Worm (Caenorhabditis elegans) whole organism, L2 larva: ENCODE results near the gene F54H12.7.

Experiments
- ama-1 ChIP-seq: fragments of 150-350 bp; optimal IDR thresholded peaks from 2 replicates; lab custom pipeline; 2018; ENCODE audit warnings: inconsistent platforms
- ceh-82 ChIP-seq: fragments of 150-350 bp; optimal IDR thresholded peaks from 2 replicates; lab custom pipeline; 2014; ENCODE audit warnings: missing biosample characterization, missing genetic modification characterization
- egl-27 ChIP-seq: sonication (generic microtip); optimal IDR thresholded peaks from 3 replicates; lab custom pipeline; 2017; ENCODE audit warnings: missing biosample characterization, missing genetic modification reagents, missing genetic modification characterization
- elt-3 ChIP-seq: sonication (generic microtip); optimal IDR thresholded peaks from 2 replicates; lab custom pipeline; 2017; ENCODE audit warnings: missing biosample characterization, missing genetic modification characterization
- lin-11 ChIP-seq: fragments of 150-350 bp; sonication (generic microtip); optimal IDR thresholded peaks from 2 replicates; lab custom pipeline; 2014; ENCODE audit warnings: missing biosample characterization, missing genetic modification characterization, inconsistent platforms, mixed read lengths
- nhr-12 ChIP-seq: fragments of 150-350 bp; optimal IDR thresholded peaks from 2 replicates; lab custom pipeline; 2014; ENCODE audit warnings: missing biosample characterization, missing genetic modification characterization
- nhr-77 ChIP-seq: fragments of 150-350 bp; optimal IDR thresholded peaks from 2 replicates; lab custom pipeline; 2014; ENCODE audit warnings: missing biosample characterization, missing genetic modification characterization
- skn-1 ChIP-seq: sonication (generic microtip); optimal IDR thresholded peaks from 2 replicates; lab custom pipeline; 2017; ENCODE audit warnings: missing biosample characterization, missing genetic modification characterization
- zag-1 ChIP-seq: fragments of 150-350 bp; optimal IDR thresholded peaks from 2 replicates; lab custom pipeline; 2014; ENCODE audit warnings: missing biosample characterization, missing genetic modification characterization
- ztf-11 ChIP-seq: sonication (generic microtip); optimal IDR thresholded peaks from 2 replicates; lab custom pipeline; 2017; ENCODE audit warnings: missing biosample characterization, missing genetic modification characterization

DNA sequence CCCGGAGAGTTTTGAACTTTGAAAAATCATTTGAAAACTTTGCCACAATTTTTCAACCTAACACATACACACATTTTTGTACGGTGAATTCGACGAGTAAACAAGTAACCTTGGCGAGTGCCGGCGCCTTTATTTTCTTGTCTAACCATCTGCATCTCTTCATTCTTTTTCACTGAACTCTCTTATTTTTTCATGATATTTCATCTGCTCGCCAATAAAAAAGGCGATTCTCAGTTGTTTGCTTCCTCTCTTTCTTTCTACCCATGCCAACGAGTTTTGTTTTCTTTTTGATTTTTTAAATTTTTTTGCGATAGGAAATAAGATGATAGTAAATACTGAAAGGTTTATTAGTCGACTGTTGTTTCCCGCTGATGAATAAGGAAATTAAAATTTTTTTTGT is 9.6 kb downstream of the F54H12.7 start:
- TF ChIP-seq lin-11 (tag; lab: Kevin White, UChicago): no peak
- TF ChIP-seq skn-1 (tag; lab: Kevin White, UChicago): no peak
- no peak for TF ChIP-seq ceh-82 (tag; lab: Kevin White, UChicago)
- no peak for TF ChIP-seq ztf-11 (tag; lab: Kevin White, UChicago)
- TF ChIP-seq elt-3 (tag; lab: Kevin White, UChicago): no peak
- no peak for TF ChIP-seq nhr-77 (tag; lab: Kevin White, UChicago)
- TF ChIP-seq zag-1 (tag; lab: Kevin White, UChicago): no peak
- TF ChIP-seq nhr-12 (tag; lab: Kevin White, UChicago): no peak
- TF ChIP-seq egl-27 (tag; lab: Kevin White, UChicago): no peak
- no peak for TF ChIP-seq ama-1 (lab: Kevin White, UChicago)
